Worm (Caenorhabditis elegans) whole organism, late embryonic: ENCODE data around the gene Y38H6C.25.
A peak's percentile ranks its signal among the peaks of the same experiment; 100 is the strongest.

Experiments
- C08G9.2 ChIP-seq: sonication (generic microtip); optimal IDR thresholded peaks from 2 replicates; lab custom pipeline; 2016; ENCODE audit warnings: mild to moderate bottlenecking, missing genetic modification characterization, moderate library complexity, missing compliant biosample characterization
- F13H6.1 ChIP-seq: sonication (generic microtip); optimal IDR thresholded peaks from 2 replicates; lab custom pipeline; 2016; ENCODE audit warnings: missing genetic modification characterization, missing compliant biosample characterization
- K02D7.2 ChIP-seq: sonication (generic microtip); optimal IDR thresholded peaks from 2 replicates; lab custom pipeline; 2017; ENCODE audit warnings: mild to moderate bottlenecking, missing genetic modification characterization, missing compliant biosample characterization
- K09A11.1 ChIP-seq: sonication (generic microtip); optimal IDR thresholded peaks from 2 replicates; lab custom pipeline; 2017; ENCODE audit warnings: antibody characterized with exemption, mild to moderate bottlenecking, missing genetic modification characterization, missing compliant biosample characterization; ENCODE audit not compliant: insufficient read depth
- T23F11.4 ChIP-seq: fragments of 200-800 bp; sonication (Bioruptor generic); optimal IDR thresholded peaks from 2 replicates; lab custom pipeline; 2018; ENCODE audit warnings: mild to moderate bottlenecking, missing genetic modification characterization, missing compliant biosample characterization
- Y22D7AL.16 ChIP-seq: sonication (generic microtip); optimal IDR thresholded peaks from 2 replicates; lab custom pipeline; 2016; ENCODE audit warnings: missing genetic modification characterization, missing compliant biosample characterization
- ceh-14 ChIP-seq: sonication (generic microtip); optimal IDR thresholded peaks from 2 replicates; lab custom pipeline; 2016; ENCODE audit warnings: missing genotype, missing genetic modification characterization, missing compliant biosample characterization
- ceh-18 ChIP-seq: sonication (generic microtip); optimal IDR thresholded peaks from 2 replicates; lab custom pipeline; 2016; ENCODE audit warnings: missing genetic modification characterization, missing compliant biosample characterization
- ceh-19 ChIP-seq: fragments of 200-800 bp; sonication (Bioruptor generic); optimal IDR thresholded peaks from 2 replicates; lab custom pipeline; 2018; ENCODE audit warnings: mild to moderate bottlenecking, missing genetic modification characterization, missing compliant biosample characterization
- ceh-45 ChIP-seq: fragments of 200-800 bp; sonication (Bioruptor generic); IDR thresholded peaks from 2 replicates; pipeline ENCODE4 v1.3.6; 2022; ENCODE audit warnings: missing genetic modification reagents, missing genetic modification characterization, missing compliant biosample characterization
- ceh-48 ChIP-seq: sonication (generic microtip); optimal IDR thresholded peaks from 2 replicates; lab custom pipeline; 2016; ENCODE audit warnings: missing genetic modification characterization, inconsistent platforms, missing compliant biosample characterization
- ceh-9 ChIP-seq: sonication (generic microtip); optimal IDR thresholded peaks from 2 replicates; lab custom pipeline; 2016; ENCODE audit warnings: mild to moderate bottlenecking, missing genetic modification characterization, inconsistent platforms, missing compliant biosample characterization
- che-1 ChIP-seq: sonication (generic microtip); optimal IDR thresholded peaks from 2 replicates; lab custom pipeline; 2016; ENCODE audit warnings: mild to moderate bottlenecking, missing genetic modification characterization, missing compliant biosample characterization
- dve-1 ChIP-seq: sonication (generic microtip); optimal IDR thresholded peaks from 2 replicates; lab custom pipeline; 2017; ENCODE audit warnings: antibody characterized with exemption, mild to moderate bottlenecking, missing genetic modification characterization, missing compliant biosample characterization
- elt-4 ChIP-seq: sonication (generic microtip); optimal IDR thresholded peaks from 2 replicates; lab custom pipeline; 2016; ENCODE audit warnings: missing genetic modification characterization, missing compliant biosample characterization
- ets-4 ChIP-seq: sonication (generic microtip); optimal IDR thresholded peaks from 2 replicates; lab custom pipeline; 2016; ENCODE audit warnings: missing genetic modification characterization, missing compliant biosample characterization
- eyg-1 ChIP-seq: sonication (generic microtip); optimal IDR thresholded peaks from 2 replicates; lab custom pipeline; 2016; ENCODE audit warnings: missing genotype, missing genetic modification characterization, missing compliant biosample characterization
- fax-1 ChIP-seq: sonication (generic microtip); optimal IDR thresholded peaks from 2 replicates; lab custom pipeline; 2016; ENCODE audit warnings: missing genotype, missing genetic modification characterization, missing compliant biosample characterization
- fkh-6 ChIP-seq: sonication (generic microtip); optimal IDR thresholded peaks from 2 replicates; lab custom pipeline; 2016; ENCODE audit warnings: missing genetic modification characterization, missing compliant biosample characterization
- hlh-13 ChIP-seq: fragments of 200-800 bp; sonication (Bioruptor generic); optimal IDR thresholded peaks from 2 replicates; lab custom pipeline; 2018; ENCODE audit warnings: mild to moderate bottlenecking, missing genetic modification characterization, missing compliant biosample characterization
- hlh-15 ChIP-seq: sonication (generic microtip); optimal IDR thresholded peaks from 2 replicates; lab custom pipeline; 2016; ENCODE audit warnings: missing genetic modification characterization, missing compliant biosample characterization
- hlh-30 ChIP-seq: sonication (generic microtip); optimal IDR thresholded peaks from 2 replicates; lab custom pipeline; 2017; ENCODE audit warnings: antibody characterized with exemption, missing genetic modification characterization, missing compliant biosample characterization; ENCODE audit not compliant: insufficient read depth
- hlh-6 ChIP-seq: sonication (generic microtip); optimal IDR thresholded peaks from 2 replicates; lab custom pipeline; 2016; ENCODE audit warnings: missing genotype, missing genetic modification characterization, missing compliant biosample characterization
- hlh-8 ChIP-seq: sonication (generic microtip); optimal IDR thresholded peaks from 2 replicates; lab custom pipeline; 2016; ENCODE audit warnings: missing genotype, missing genetic modification characterization, missing compliant biosample characterization
- madf-2 ChIP-seq: sonication (generic microtip); optimal IDR thresholded peaks from 2 replicates; lab custom pipeline; 2017; ENCODE audit warnings: missing genetic modification characterization, missing compliant biosample characterization
- mec-3 ChIP-seq: sonication (generic microtip); optimal IDR thresholded peaks from 2 replicates; lab custom pipeline; 2016; ENCODE audit warnings: borderline replicate concordance, missing genetic modification characterization, missing compliant biosample characterization
- nhr-11 ChIP-seq: fragments of 150-350 bp; optimal IDR thresholded peaks from 2 replicates; lab custom pipeline; 2014; ENCODE audit warnings: missing biosample characterization, missing genetic modification characterization
- npax-4 ChIP-seq: sonication (generic microtip); optimal IDR thresholded peaks from 2 replicates; lab custom pipeline; 2016; ENCODE audit warnings: missing genetic modification characterization, missing compliant biosample characterization
- pag-3 ChIP-seq: sonication (generic microtip); optimal IDR thresholded peaks from 2 replicates; lab custom pipeline; 2016; ENCODE audit warnings: missing compliant biosample characterization, missing genetic modification characterization, borderline replicate concordance
- pat-9 ChIP-seq: fragments of 200-800 bp; sonication (Bioruptor generic); optimal IDR thresholded peaks from 2 replicates; lab custom pipeline; 2018; ENCODE audit warnings: mild to moderate bottlenecking, missing genetic modification characterization, moderate library complexity, missing compliant biosample characterization
- pax-1 ChIP-seq: fragments of 150-350 bp; optimal IDR thresholded peaks from 2 replicates; lab custom pipeline; 2014; ENCODE audit warnings: missing biosample characterization, missing genetic modification characterization
- pha-2 ChIP-seq: sonication (generic microtip); optimal IDR thresholded peaks from 2 replicates; lab custom pipeline; 2017; ENCODE audit warnings: mild to moderate bottlenecking, missing genetic modification characterization, missing compliant biosample characterization
- pqm-1 ChIP-seq: sonication (generic microtip); optimal IDR thresholded peaks from 2 replicates; lab custom pipeline; 2016; ENCODE audit warnings: missing genetic modification characterization, missing compliant biosample characterization
- pros-1 ChIP-seq: fragments of 150-350 bp; optimal IDR thresholded peaks from 2 replicates; lab custom pipeline; 2014; ENCODE audit warnings: missing biosample characterization, missing genetic modification reagents, missing genetic modification characterization
- ref-2 ChIP-seq: sonication (generic microtip); optimal IDR thresholded peaks from 2 replicates; lab custom pipeline; 2016; ENCODE audit warnings: missing genetic modification characterization, missing compliant biosample characterization
- rnt-1 ChIP-seq: sonication (generic microtip); optimal IDR thresholded peaks from 2 replicates; lab custom pipeline; 2016; ENCODE audit warnings: missing genetic modification characterization, missing compliant biosample characterization
- sdc-2 ChIP-seq: sonication (generic microtip); optimal IDR thresholded peaks from 2 replicates; lab custom pipeline; 2016; ENCODE audit warnings: missing genotype, missing genetic modification characterization, missing compliant biosample characterization
- sox-2 ChIP-seq: fragments of 200-800 bp; sonication (Bioruptor generic); IDR thresholded peaks from 2 replicates; pipeline ENCODE4 v1.3.6; 2022; ENCODE audit warnings: missing genetic modification reagents, missing genetic modification characterization, missing compliant biosample characterization
- syd-9 ChIP-seq: sonication (generic microtip); optimal IDR thresholded peaks from 2 replicates; lab custom pipeline; 2016; ENCODE audit warnings: mild to moderate bottlenecking, missing genetic modification characterization, moderate library complexity, missing compliant biosample characterization
- tbx-7 ChIP-seq: sonication (generic microtip); optimal IDR thresholded peaks from 2 replicates; lab custom pipeline; 2016; ENCODE audit warnings: missing genotype, missing genetic modification characterization, missing compliant biosample characterization
- ttx-3 ChIP-seq: sonication (generic microtip); optimal IDR thresholded peaks from 2 replicates; lab custom pipeline; 2016; ENCODE audit warnings: missing genetic modification reagents, missing genetic modification characterization, missing compliant biosample characterization
- unc-42 ChIP-seq: sonication (generic microtip); optimal IDR thresholded peaks from 2 replicates; lab custom pipeline; 2016; ENCODE audit warnings: missing genotype, missing genetic modification characterization, missing compliant biosample characterization
- unc-55 ChIP-seq: sonication (generic microtip); optimal IDR thresholded peaks from 2 replicates; lab custom pipeline; 2017; ENCODE audit warnings: missing biosample characterization, missing genetic modification reagents, missing genetic modification characterization
- unc-86 ChIP-seq: sonication (generic microtip); optimal IDR thresholded peaks from 2 replicates; lab custom pipeline; 2016; ENCODE audit warnings: missing genetic modification characterization, missing compliant biosample characterization
- zip-5 ChIP-seq: sonication (generic microtip); optimal IDR thresholded peaks from 2 replicates; lab custom pipeline; 2016; ENCODE audit warnings: missing genetic modification characterization, missing compliant biosample characterization
- ztf-16 ChIP-seq: sonication (generic microtip); optimal IDR thresholded peaks from 2 replicates; lab custom pipeline; 2017; ENCODE audit warnings: missing genetic modification characterization, missing compliant biosample characterization

Gene Y38H6C.25

DNA sequence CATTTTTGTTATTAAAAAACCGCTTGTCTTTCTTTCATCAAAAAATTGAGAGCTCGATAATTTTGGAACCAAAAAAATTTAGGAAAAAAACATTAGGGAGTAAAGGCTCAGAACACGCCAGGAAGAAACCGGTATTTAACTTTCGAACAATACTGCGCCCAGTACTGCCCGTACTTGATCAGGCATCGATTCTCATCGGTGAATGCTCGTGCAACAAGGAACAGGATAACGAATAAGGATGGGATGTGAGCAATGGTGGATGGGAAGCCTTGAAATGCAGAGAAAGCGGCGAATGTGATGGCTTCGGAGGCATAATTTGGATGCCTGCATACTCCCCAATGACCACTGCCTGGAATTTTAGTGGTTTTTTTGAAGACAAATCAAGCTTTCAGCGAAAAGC, 38.2 kb upstream of the Y38H6C.25 start:
- TF ChIP-seq pag-3 (tag; lab: Kevin White, UChicago) (no peak), unc-86 (tag; lab: Kevin White, UChicago) (no peak), ttx-3 (tag; lab: Kevin White, UChicago) (no peak), che-1 (tag; lab: Kevin White, UChicago) (no peak), ceh-14 (no peak), ceh-48 (tag; lab: Kevin White, UChicago) (no peak), pros-1 (tag; lab: Kevin White, UChicago) (no peak), unc-55 (no peak), ceh-45 (GFP tag; lab: Robert Waterston, UW) (no peak), ztf-16 (no peak), pha-2 (tag; lab: Kevin White, UChicago) (no peak), ceh-9 (tag; lab: Kevin White, UChicago) (no peak), K09A11.1 (tag; lab: Kevin White, UChicago) (no peak), syd-9 (no peak), madf-2 (tag; lab: Kevin White, UChicago) (no peak), F13H6.1 (tag; lab: Kevin White, UChicago) (no peak), Y22D7AL.16 (tag; lab: Kevin White, UChicago) (no peak), hlh-13 (GFP tag; lab: Kevin White, UChicago) (no peak)

DNA sequence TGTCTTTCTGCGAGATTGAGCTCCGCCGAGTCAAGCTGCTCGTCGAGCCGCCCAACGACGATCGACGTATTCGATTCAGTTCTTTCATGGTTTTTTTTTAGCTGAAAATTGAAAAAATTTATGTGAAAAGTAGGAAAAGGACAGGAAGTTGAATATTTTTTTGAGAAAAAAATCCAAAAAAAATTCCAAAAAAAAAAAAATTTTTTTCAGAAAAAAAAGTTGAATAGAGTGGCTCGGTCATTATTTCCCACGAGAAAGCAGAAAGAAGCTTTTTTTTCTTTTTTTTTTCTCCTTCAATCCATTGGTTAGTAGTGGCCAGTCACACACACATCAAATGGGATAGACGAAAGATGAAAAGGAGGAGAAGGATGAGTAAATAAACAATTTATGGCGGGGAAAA, 33.7 kb upstream of the Y38H6C.25 start, which contains the start of gene dhcr-7:
TSS of gene dhcr-7 (minus strand) at position 101 of the 400 bp plus-strand sequence.
- TF ChIP-seq ztf-16, result no peak
- TF ChIP-seq fax-1, result no peak
- no peak for TF ChIP-seq nhr-11 (tag; lab: Kevin White, UChicago)
- no peak for TF ChIP-seq T23F11.4 (GFP tag; lab: Kevin White, UChicago)
- TF ChIP-seq unc-55, result no peak
- no peak for TF ChIP-seq sdc-2 (tag; lab: Kevin White, UChicago)
- no peak for TF ChIP-seq dve-1 (tag; lab: Kevin White, UChicago)
- TF ChIP-seq rnt-1 (tag; lab: Kevin White, UChicago), result no peak
- no peak for TF ChIP-seq mec-3 (tag; lab: Kevin White, UChicago)
- TF ChIP-seq elt-4 (tag; lab: Kevin White, UChicago), result no peak
- TF ChIP-seq unc-86 (tag; lab: Kevin White, UChicago), result no peak
- no peak for TF ChIP-seq Y22D7AL.16 (tag; lab: Kevin White, UChicago)
- no peak for TF ChIP-seq C08G9.2 (tag; lab: Kevin White, UChicago)
- no peak for TF ChIP-seq ref-2 (tag; lab: Kevin White, UChicago)
- no peak for TF ChIP-seq pros-1 (tag; lab: Kevin White, UChicago)
- no peak for TF ChIP-seq pat-9 (tag; lab: Kevin White, UChicago)

DNA sequence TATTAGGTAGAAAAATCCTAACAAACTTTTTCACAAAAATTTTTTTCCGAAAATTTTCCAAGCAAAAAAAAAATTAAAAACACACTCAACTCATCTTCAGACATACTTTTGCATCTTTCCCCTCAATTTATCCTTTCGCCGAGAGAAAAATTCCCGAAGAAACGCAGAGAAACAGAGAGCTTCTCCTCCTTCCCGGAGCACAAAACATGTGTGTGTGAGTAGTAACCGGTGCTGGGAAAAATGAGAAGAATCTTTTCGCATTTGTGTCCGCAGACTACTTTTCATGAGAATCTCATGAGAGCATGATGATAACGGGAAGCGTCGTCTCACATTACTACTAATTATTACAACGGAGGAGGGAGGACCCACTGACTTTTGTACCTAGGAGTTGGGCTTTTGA, 32.5 kb upstream of the Y38H6C.25 start:
- TF ChIP-seq npax-4 (tag; lab: Kevin White, UChicago), result no peak
- no peak for TF ChIP-seq hlh-6 (tag; lab: Kevin White, UChicago)
- no peak for TF ChIP-seq pqm-1 (tag; lab: Kevin White, UChicago)
- no peak for TF ChIP-seq ets-4 (tag; lab: Kevin White, UChicago)
- peak; percentile 53 for TF ChIP-seq hlh-8 (tag; lab: Kevin White, UChicago)
- TF ChIP-seq ceh-18 (tag; lab: Kevin White, UChicago), result peak; percentile 9
- TF ChIP-seq T23F11.4 (GFP tag; lab: Kevin White, UChicago), result no peak
- no peak for TF ChIP-seq hlh-30
- no peak for TF ChIP-seq eyg-1

DNA sequence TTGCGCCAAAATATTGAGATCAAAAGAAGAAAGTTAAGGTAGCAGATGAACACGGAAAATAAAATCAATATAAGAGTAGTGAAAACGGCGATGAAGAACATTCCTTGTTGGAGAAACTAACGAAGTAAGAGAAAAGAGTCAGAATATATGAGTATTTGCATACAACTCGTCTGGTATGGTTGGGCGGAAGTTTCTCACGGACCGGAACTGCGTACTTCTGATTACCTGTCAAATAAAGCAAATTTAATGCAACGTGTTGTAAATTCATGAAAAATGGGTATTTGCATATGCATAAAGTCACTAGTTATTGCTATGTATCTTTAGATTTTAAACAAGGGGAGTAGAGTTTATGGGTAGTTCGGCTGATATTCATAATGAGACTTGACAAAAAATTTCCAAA, 29.9 kb upstream of the Y38H6C.25 start, which contains the start of gene srbc-78:
TSS of gene srbc-78 (minus strand) at position 101 of the 400 bp plus-strand sequence.
- TF ChIP-seq pat-9 (tag; lab: Kevin White, UChicago) (no peak), pax-1 (tag; lab: Kevin White, UChicago) (no peak), C08G9.2 (tag; lab: Kevin White, UChicago) (no peak), ceh-19 (GFP tag; lab: Kevin White, UChicago) (no peak), ceh-14 (no peak), unc-42 (tag; lab: Kevin White, UChicago) (no peak), ceh-45 (GFP tag; lab: Robert Waterston, UW) (no peak), K02D7.2 (tag; lab: Kevin White, UChicago) (no peak), pag-3 (tag; lab: Kevin White, UChicago) (no peak), ceh-48 (tag; lab: Kevin White, UChicago) (no peak), tbx-7 (no peak), ets-4 (tag; lab: Kevin White, UChicago) (no peak), che-1 (tag; lab: Kevin White, UChicago) (no peak), hlh-15 (tag; lab: Kevin White, UChicago) (no peak), syd-9 (no peak), zip-5 (tag; lab: Kevin White, UChicago) (no peak), hlh-13 (GFP tag; lab: Kevin White, UChicago) (no peak), sox-2 (GFP tag; lab: Robert Waterston, UW) (no peak), fkh-6 (no peak)
- TF ChIP-seq, all 69 proteins: peak for 0
